Fruit fly (Drosophila melanogaster): ENCODE data around the gene TM9SF2.

TM9SF2 gene

dm6 chr2L:20758188-20758846, 24.2 kb upstream of the TM9SF2 start (continued):
- TF ChIP-seq Hr51 (GFP tag; optimal IDR thresholded peaks at IDR 0.05), result no peak
- no peak for TF ChIP-seq vvl (GFP tag; IDR thresholded peaks at IDR 0.05)
- TF ChIP-seq CG7963 (GFP tag; IDR thresholded peaks at IDR 0.05; ENCODE audit: partially characterized antibody), result no peak
- peak; percentile 97 for TF ChIP-seq sd (tag; optimal IDR thresholded peaks at IDR 0.05)
- peak; percentile 53 for TF ChIP-seq CG1832 (GFP tag; optimal IDR thresholded peaks at IDR 0.05)
- TF ChIP-seq MTF-1 (GFP tag; optimal IDR thresholded peaks at IDR 0.05; ENCODE audit: borderline replicate concordance), result no peak
- TF ChIP-seq CG6254 (GFP tag; optimal IDR thresholded peaks at IDR 0.05), result no peak
- peak; percentile 0 for TF ChIP-seq CG9437 (GFP tag; optimal IDR thresholded peaks at IDR 0.05)
- TF ChIP-seq CG12104 (GFP tag; optimal IDR thresholded peaks at IDR 0.05), result no peak
- TF ChIP-seq sim (GFP tag; IDR thresholded peaks at IDR 0.05), result no peak
- TF ChIP-seq gsb (GFP tag; IDR thresholded peaks at IDR 0.05), result 0 out of 2 replicates have a peak, but pooled peaks have one; percentile 14
- no peak for TF ChIP-seq CG7987 (GFP tag; optimal IDR thresholded peaks at IDR 0.05)
- no peak for TF ChIP-seq CG34224 (GFP tag; IDR thresholded peaks at IDR 0.05; ENCODE audit: partially characterized antibody)
- no peak; the same call in 1 of the 2 replicates for TF ChIP-seq CG9932 (GFP tag; IDR thresholded peaks at IDR 0.05)
- TF ChIP-seq Bteb2 (GFP tag; optimal IDR thresholded peaks at IDR 0.05), result no peak
- TF ChIP-seq CG9727 (GFP tag; optimal IDR thresholded peaks at IDR 0.05), result no peak
- TF ChIP-seq CG1529 (GFP tag; optimal IDR thresholded peaks at IDR 0.05), result no peak
- TF ChIP-seq Lpt (GFP tag; optimal IDR thresholded peaks at IDR 0.05), result no peak
- no peak for TF ChIP-seq zen (tag; optimal IDR thresholded peaks at IDR 0.05)
- TF ChIP-seq Atf3 (GFP tag; optimal IDR thresholded peaks at IDR 0.05), result peak; percentile 42
- TF ChIP-seq ac (GFP tag; optimal IDR thresholded peaks at IDR 0.05), result no peak
- no peak for TF ChIP-seq usp (GFP tag; optimal IDR thresholded peaks at IDR 0.05)
- TF ChIP-seq CG31441 (GFP tag; IDR thresholded peaks at IDR 0.05), result no peak
- peak; percentile 17 for TF ChIP-seq pb (GFP tag; optimal IDR thresholded peaks at IDR 0.05)
- peak; percentile 22 for TF ChIP-seq CG3163 (GFP tag; optimal IDR thresholded peaks at IDR 0.05)
- no peak for TF ChIP-seq CTCF (GFP tag; optimal IDR thresholded peaks at IDR 0.05)
- TF ChIP-seq CG34422 (GFP tag; IDR thresholded peaks at IDR 0.05), result peak; percentile 66; the same call in 1 of the 3 replicates
- TF ChIP-seq Ada2b (GFP tag; IDR thresholded peaks at IDR 0.05), result no peak
- TF ChIP-seq jing (GFP tag; optimal IDR thresholded peaks at IDR 0.05), result no peak
- TF ChIP-seq CG8944 (GFP tag; optimal IDR thresholded peaks at IDR 0.05), result no peak
- TF ChIP-seq sens-2 (GFP tag; IDR thresholded peaks at IDR 0.05), result no peak
- 0 out of 2 replicates have a peak, but pooled peaks have one; percentile 27 for TF ChIP-seq CG6689 (GFP tag; IDR thresholded peaks at IDR 0.05)
- TF ChIP-seq Chrac-16 (GFP tag; optimal IDR thresholded peaks at IDR 0.05), result no peak
- TF ChIP-seq Sry-δ (GFP tag; optimal IDR thresholded peaks at IDR 0.05), result no peak
- TF ChIP-seq CG10147 (GFP tag; optimal IDR thresholded peaks at IDR 0.05), result no peak
- no peak for TF ChIP-seq CG18619 (GFP tag; optimal IDR thresholded peaks at IDR 0.05)
- no peak for TF ChIP-seq CG11695 (GFP tag; IDR thresholded peaks at IDR 0.05)
- no peak for TF ChIP-seq CG2202 (tag; optimal IDR thresholded peaks at IDR 0.05)
- TF ChIP-seq Mes4 (GFP tag; optimal IDR thresholded peaks at IDR 0.05), result no peak
- TF ChIP-seq Dip3 (GFP tag; optimal IDR thresholded peaks at IDR 0.05), result no peak
- no peak for TF ChIP-seq Hmr (GFP tag; optimal IDR thresholded peaks at IDR 0.05)
- TF ChIP-seq Mrtf (GFP tag; IDR thresholded peaks at IDR 0.05), result no peak
- TF ChIP-seq Bgb (GFP tag; IDR thresholded peaks at IDR 0.05; ENCODE audit: partially characterized antibody), result peak; percentile 44
- no peak for TF ChIP-seq sisA (GFP tag; IDR thresholded peaks at IDR 0.05)
- no peak for TF ChIP-seq CG16813 (GFP tag; IDR thresholded peaks at IDR 0.05; ENCODE audit: partially characterized antibody)
- TF ChIP-seq stc (GFP tag; IDR thresholded peaks at IDR 0.05), result no peak
- TF ChIP-seq abd-A (tag; optimal IDR thresholded peaks at IDR 0.05), result no peak
- no peak for TF ChIP-seq CG15269 (tag; optimal IDR thresholded peaks at IDR 0.05)
- no peak for TF ChIP-seq yki (optimal IDR thresholded peaks at IDR 0.05)
- no peak for TF ChIP-seq gcm (GFP tag; optimal IDR thresholded peaks at IDR 0.05)
- peak; percentile 61 for TF ChIP-seq sqz (GFP tag; optimal IDR thresholded peaks at IDR 0.05)
